Worm (Caenorhabditis elegans) whole organism, mixed stage, embryonic: ENCODE measurements around the gene C07G3.8.

Experiments
- lin-13 ChIP-seq: fragments of 150-350 bp; optimal IDR thresholded peaks from 2 replicates; lab custom pipeline; 2014; ENCODE audit warnings: missing biosample characterization, missing genetic modification characterization
- nhr-2 ChIP-seq: fragments of 150-350 bp; optimal IDR thresholded peaks from 2 replicates; lab custom pipeline; 2014; ENCODE audit warnings: missing biosample characterization, missing genetic modification characterization
- pha-4 ChIP-seq: fragments of 150-350 bp; optimal IDR thresholded peaks from 2 replicates; lab custom pipeline; 2018; ENCODE audit warnings: missing biosample characterization, missing genetic modification reagents, missing genetic modification characterization
- unc-39 ChIP-seq: fragments of 150-350 bp; optimal IDR thresholded peaks from 2 replicates; lab custom pipeline; 2014; ENCODE audit warnings: missing biosample characterization, missing genetic modification characterization
- ztf-11 ChIP-seq: fragments of 150-350 bp; optimal IDR thresholded peaks from 2 replicates; lab custom pipeline; 2014; ENCODE audit warnings: missing biosample characterization, missing genetic modification characterization

- no peak for TF ChIP-seq pha-4 (tag; lab: Kevin White, UChicago)
- TF ChIP-seq unc-39 (tag; lab: Kevin White, UChicago), result no peak
- TF ChIP-seq lin-13 (tag; lab: Kevin White, UChicago), result no peak
- TF ChIP-seq ztf-11 (tag; lab: Kevin White, UChicago), result no peak
- TF ChIP-seq nhr-2, result no peak
These were observed 33.5 kb downstream of the C07G3.8 start, which contains the start of gene gst-33 for ce11 chrV:3468436-3468835.
